Worm (Caenorhabditis elegans): ENCODE measurements around the gene srab-18.

- TF ChIP-seq lin-15B (tag; optimal IDR thresholded peaks at IDR 0.05) = no peak
- no peak for TF ChIP-seq lin-39 (tag; optimal IDR thresholded peaks at IDR 0.05)
- TF ChIP-seq unc-62 (GFP tag; optimal IDR thresholded peaks at IDR 0.05) = no peak
- no peak for TF ChIP-seq snpc-4 (tag; optimal IDR thresholded peaks at IDR 0.05)
- no peak for TF ChIP-seq elt-2 (tag; optimal IDR thresholded peaks at IDR 0.05)
- TF ChIP-seq ama-1 (optimal IDR thresholded peaks at IDR 0.05) = no peak
- no peak for TF ChIP-seq ceh-28 (tag; optimal IDR thresholded peaks at IDR 0.05)
- TF ChIP-seq nhr-77 (tag; optimal IDR thresholded peaks at IDR 0.05) = no peak
- TF ChIP-seq pha-4 (tag; optimal IDR thresholded peaks at IDR 0.05) = no peak
- no peak for TF ChIP-seq sea-2 (GFP tag; optimal IDR thresholded peaks at IDR 0.05)
- TF ChIP-seq nhr-28 (tag; optimal IDR thresholded peaks at IDR 0.05) = no peak
- no peak for TF ChIP-seq elt-3 (tag; optimal IDR thresholded peaks at IDR 0.05)
These were observed 8.2 kb upstream of the srab-18 start, which contains the start of gene srab-26 for ce11 chrV:9879404-9879803.
